Fruit fly (Drosophila melanogaster) Kc167 (cell line): ENCODE measurements around the gene Rb97D.

Experiments used
- Myc ChIP-seq: fragments of >200 bp; optimal IDR thresholded peaks from 2 replicates; lab custom pipeline; 2017; ENCODE audit warnings: missing external identifiers
- Sin3A ChIP-seq: fragments of >200 bp; optimal IDR thresholded peaks from 2 replicates; lab custom pipeline; 2018; ENCODE audit warnings: missing external identifiers
- h ChIP-seq: fragments of >200 bp; optimal IDR thresholded peaks from 3 replicates; lab custom pipeline; 2018; ENCODE audit warnings: missing external identifiers
- insv ChIP-seq: fragments of >200 bp; optimal IDR thresholded peaks from 3 replicates; lab custom pipeline; 2018; ENCODE audit warnings: missing external identifiers
- psq ChIP-seq: fragments of >200 bp; optimal IDR thresholded peaks from 2 replicates; lab custom pipeline; 2017; ENCODE audit warnings: missing external identifiers
- ttk ChIP-seq: sonication (Bioruptor generic); optimal IDR thresholded peaks from 2 replicates; lab custom pipeline; 2017; ENCODE audit warnings: missing external identifiers

The Rb97D gene

dm6 chr3R:26892764-26893163 is 17.2 kb upstream of the Rb97D start:
- TF ChIP-seq h (lab: Kevin White, UChicago) (no peak), ttk (no peak), Myc (lab: Kevin White, UChicago) (no peak), insv (no peak), psq (no peak), Sin3A (no peak)

- TF ChIP-seq h (lab: Kevin White, UChicago) (no peak), psq (no peak), Sin3A (no peak), insv (no peak), ttk (no peak), Myc (lab: Kevin White, UChicago) (no peak)
Measured at dm6 chr3R:26890499-26890898, 15.0 kb upstream of the Rb97D start.

- TF ChIP-seq insv (no peak), Myc (lab: Kevin White, UChicago) (no peak), ttk (no peak), h (lab: Kevin White, UChicago) (no peak), psq (no peak), Sin3A (no peak)
Measured at dm6 chr3R:26890088-26890487, 14.5 kb upstream of the Rb97D start.

- no peak for TF ChIP-seq Sin3A
- no peak for TF ChIP-seq Myc (lab: Kevin White, UChicago)
- no peak for TF ChIP-seq h (lab: Kevin White, UChicago)
- no peak for TF ChIP-seq insv
- TF ChIP-seq psq, result no peak
- TF ChIP-seq ttk, result no peak
Measured at dm6 chr3R:26888086-26888724, 12.7 kb upstream of the Rb97D start.

dm6 chr3R:26887155-26887554 is 11.6 kb upstream of the Rb97D start:
- TF ChIP-seq insv, result no peak
- TF ChIP-seq psq, result no peak
- TF ChIP-seq ttk, result no peak
- TF ChIP-seq Myc (lab: Kevin White, UChicago), result no peak
- TF ChIP-seq h (lab: Kevin White, UChicago), result no peak
- no peak for TF ChIP-seq Sin3A

dm6 chr3R:26886283-26886689 is 10.7 kb upstream of the Rb97D start:
- TF ChIP-seq psq (no peak), insv (no peak), Myc (lab: Kevin White, UChicago) (no peak), Sin3A (no peak), ttk (no peak), h (lab: Kevin White, UChicago) (no peak)

- no peak for TF ChIP-seq ttk
- no peak for TF ChIP-seq psq
- no peak for TF ChIP-seq Sin3A
- no peak for TF ChIP-seq Myc (lab: Kevin White, UChicago)
- no peak for TF ChIP-seq h (lab: Kevin White, UChicago)
- no peak for TF ChIP-seq insv
Measured at dm6 chr3R:26885192-26885591, 9.7 kb upstream of the Rb97D start.

- TF ChIP-seq insv, result no peak
Measured at dm6 chr3R:26883015-26883292, 7.4 kb upstream of the Rb97D start.

- TF ChIP-seq Sin3A (no peak), psq (no peak), h (lab: Kevin White, UChicago) (no peak), insv (no peak), Myc (lab: Kevin White, UChicago) (no peak), ttk (no peak)
Measured at dm6 chr3R:26882230-26883014, 6.9 kb upstream of the Rb97D start.

- TF ChIP-seq h (lab: Kevin White, UChicago), result no peak
- no peak for TF ChIP-seq Myc (lab: Kevin White, UChicago)
- TF ChIP-seq ttk, result no peak
- no peak for TF ChIP-seq psq
Measured at dm6 chr3R:26881121-26881895, 5.8 kb upstream of the Rb97D start, which contains the start of the genes ro and T48. Gene ro (minus strand): TSS chr3R:26881171. Gene T48 (plus strand): TSS chr3R:26881734.

dm6 chr3R:26876851-26877250 is 1.3 kb upstream of the Rb97D start:
- TF ChIP-seq psq, result no peak
- peak; percentile 27 for TF ChIP-seq ttk

- TF ChIP-seq psq (no peak), Sin3A (no peak), ttk (no peak)
Measured at dm6 chr3R:26876432-26876831, 890 bp upstream of the Rb97D start, which contains the start of gene CG5500. Gene CG5500 (plus strand): TSS chr3R:26876630.

- TF ChIP-seq psq (no peak), insv (no peak), ttk (no peak), Sin3A (no peak)
Measured at dm6 chr3R:26871852-26872251, 3.7 kb downstream of the Rb97D start, which contains the start of gene SPARC. Gene SPARC (minus strand): TSS chr3R:26871995.

- no peak for TF ChIP-seq Sin3A
- no peak for TF ChIP-seq insv
- TF ChIP-seq h (lab: Kevin White, UChicago), result no peak
- no peak for TF ChIP-seq Myc (lab: Kevin White, UChicago)
- TF ChIP-seq ttk, result no peak
- TF ChIP-seq psq, result no peak
Measured at dm6 chr3R:26871061-26871460, 4.5 kb downstream of the Rb97D start.
